Fruit fly (Drosophila melanogaster) whole organism, embryonic: ENCODE data around the gene CG11436.

Experiments used
- Abd-B ChIP-seq: fragments of 200-800 bp; sonication (Bioruptor generic); optimal IDR thresholded peaks from 2 replicates; lab custom pipeline; 2018; ENCODE audit warnings: missing biosample characterization, mild to moderate bottlenecking, missing genetic modification characterization, moderate library complexity
- Bteb2 ChIP-seq: fragments of 200-800 bp; sonication (Bioruptor generic); optimal IDR thresholded peaks from 2 replicates; lab custom pipeline; 2016; ENCODE audit warnings: missing biosample characterization, missing genetic modification characterization
- CG10431 ChIP-seq: fragments of 200-800 bp; sonication (Bioruptor generic); optimal IDR thresholded peaks from 3 replicates; lab custom pipeline; 2018; ENCODE audit warnings: missing biosample characterization, mild to moderate bottlenecking, missing genetic modification characterization
- CG11093 ChIP-seq: fragments of 200-800 bp; sonication (Bioruptor generic); IDR thresholded peaks from 3 replicates; pipeline ENCODE4 v1.3.6; 2022; ENCODE audit warnings: missing biosample characterization, missing genetic modification characterization
- CG11247 ChIP-seq: fragments of 200-800 bp; sonication (Bioruptor generic); IDR thresholded peaks from 2 replicates; pipeline ENCODE4 v1.3.6; 2022; ENCODE audit warnings: missing biosample characterization, missing genetic modification characterization
- CG14965 ChIP-seq: fragments of 200-800 bp; sonication (Bioruptor generic); optimal IDR thresholded peaks from 2 replicates; lab custom pipeline; 2016; ENCODE audit warnings: missing biosample characterization, missing genetic modification characterization, borderline replicate concordance
- CG15269 ChIP-seq: fragments of 200-800 bp; sonication (Bioruptor generic); optimal IDR thresholded peaks from 2 replicates; lab custom pipeline; 2018; ENCODE audit warnings: missing biosample characterization, mild to moderate bottlenecking, missing genetic modification characterization, moderate library complexity
- CG17802 ChIP-seq: fragments of 200-800 bp; sonication (Bioruptor generic); optimal IDR thresholded peaks from 2 replicates; lab custom pipeline; 2018; ENCODE audit warnings: missing biosample characterization, mild to moderate bottlenecking, missing genetic modification characterization, moderate library complexity
- CG31388 ChIP-seq: fragments of 200-800 bp; sonication (Bioruptor generic); optimal IDR thresholded peaks from 2 replicates; lab custom pipeline; 2016; ENCODE audit warnings: missing biosample characterization, missing genetic modification characterization
- CG33213 ChIP-seq: fragments of 200-800 bp; sonication (Bioruptor generic); optimal IDR thresholded peaks from 3 replicates; lab custom pipeline; 2016; ENCODE audit warnings: missing biosample characterization, missing genetic modification characterization
- CG33557 ChIP-seq: fragments of 200-800 bp; sonication (Bioruptor generic); optimal IDR thresholded peaks from 2 replicates; lab custom pipeline; 2019; ENCODE audit warnings: missing biosample characterization, mild to moderate bottlenecking, missing genetic modification characterization, moderate library complexity
- CG34224 ChIP-seq: fragments of 200-800 bp; sonication (Bioruptor generic); IDR thresholded peaks from 3 replicates; pipeline ENCODE4 v1.3.6; 2022; ENCODE audit warnings: missing biosample characterization, missing genetic modification characterization; ENCODE audit not compliant: partially characterized antibody
- CG3847 ChIP-seq: fragments of 200-800 bp; sonication (Bioruptor generic); IDR thresholded peaks from 2 replicates; pipeline ENCODE4 v1.3.6; 2022; ENCODE audit warnings: missing biosample characterization, missing genetic modification characterization
- CG43689 ChIP-seq: fragments of 200-800 bp; sonication (Bioruptor generic); IDR thresholded peaks from 2 replicates; pipeline ENCODE4 v1.3.6; 2022; ENCODE audit warnings: missing biosample characterization, missing genetic modification characterization
- CG4404 ChIP-seq: fragments of 200-800 bp; sonication (Bioruptor generic); IDR thresholded peaks from 2 replicates; pipeline ENCODE4 v1.3.6; 2022; ENCODE audit warnings: missing biosample characterization, missing genetic modification characterization
- CG4707 ChIP-seq: fragments of 200-800 bp; sonication (Bioruptor generic); optimal IDR thresholded peaks from 2 replicates; lab custom pipeline; 2018; ENCODE audit warnings: missing biosample characterization, mild to moderate bottlenecking, missing genetic modification characterization, moderate library complexity
- CG4730 ChIP-seq: fragments of 200-800 bp; sonication (Bioruptor generic); IDR thresholded peaks from 2 replicates; pipeline ENCODE4 v1.3.6; 2022; ENCODE audit warnings: missing biosample characterization, missing genetic modification characterization
- CG4854 ChIP-seq: fragments of 200-800 bp; sonication (Bioruptor generic); optimal IDR thresholded peaks from 2 replicates; lab custom pipeline; 2016; ENCODE audit warnings: missing biosample characterization, missing genetic modification characterization, inconsistent platforms
- CG6175 ChIP-seq: fragments of 200-800 bp; sonication (Bioruptor generic); IDR thresholded peaks from 3 replicates; pipeline ENCODE4 v1.3.6; 2022; ENCODE audit warnings: missing biosample characterization, missing genetic modification characterization
- CG7271 ChIP-seq: fragments of 200-800 bp; sonication (Bioruptor generic); optimal IDR thresholded peaks from 2 replicates; lab custom pipeline; 2018; ENCODE audit warnings: missing biosample characterization, mild to moderate bottlenecking, missing genetic modification characterization, moderate library complexity
- CG9437 ChIP-seq: fragments of 200-800 bp; sonication (Bioruptor generic); optimal IDR thresholded peaks from 2 replicates; lab custom pipeline; 2018; ENCODE audit warnings: missing biosample characterization, mild to moderate bottlenecking, missing genetic modification characterization
- Doc2 ChIP-seq: fragments of 200-800 bp; sonication (Bioruptor generic); IDR thresholded peaks from 2 replicates; pipeline ENCODE4 v1.3.6; 2022; ENCODE audit warnings: missing biosample characterization, missing genetic modification characterization
- GATAe ChIP-seq: fragments of 200-800 bp; sonication (Bioruptor generic); conservative IDR thresholded peaks from 2 replicates; pipeline ENCODE4 v1.3.6; 2022; ENCODE audit warnings: missing biosample characterization, missing genetic modification characterization
- H15 ChIP-seq: fragments of 200-800 bp; sonication (Bioruptor generic); IDR thresholded peaks from 3 replicates; pipeline ENCODE4 v1.3.6; 2022; ENCODE audit warnings: missing biosample characterization, missing genetic modification characterization
- HLHmδ ChIP-seq: fragments of 200-800 bp; sonication (Bioruptor generic); optimal IDR thresholded peaks from 2 replicates; lab custom pipeline; 2018; ENCODE audit warnings: missing biosample characterization, mild to moderate bottlenecking, missing genetic modification characterization, moderate library complexity
- Hey ChIP-seq: fragments of 200-800 bp; sonication (Bioruptor generic); optimal IDR thresholded peaks from 3 replicates; lab custom pipeline; 2018; ENCODE audit warnings: missing biosample characterization, mild to moderate bottlenecking, missing genetic modification characterization
- Hmr ChIP-seq: fragments of 200-800 bp; sonication (Bioruptor generic); optimal IDR thresholded peaks from 3 replicates; lab custom pipeline; 2017; ENCODE audit warnings: mild to moderate bottlenecking, missing biosample characterization, missing genetic modification reagents, missing genetic modification characterization
- Hr3 ChIP-seq: fragments of 200-800 bp; sonication (Bioruptor generic); optimal IDR thresholded peaks from 3 replicates; lab custom pipeline; 2016; ENCODE audit warnings: missing biosample characterization, missing genetic modification characterization
- Hr39 ChIP-seq: fragments of >200 bp; optimal IDR thresholded peaks from 2 replicates; lab custom pipeline; 2017
- Jarid2 ChIP-seq: fragments of 200-800 bp; sonication (Bioruptor generic); optimal IDR thresholded peaks from 3 replicates; lab custom pipeline; 2017; ENCODE audit warnings: mild to moderate bottlenecking, missing biosample characterization, missing genetic modification reagents, missing genetic modification characterization
- Med ChIP-seq: fragments of 200-800 bp; sonication (Bioruptor generic); peaks from one replicate; lab custom pipeline; 2016; ENCODE audit warnings: missing biosample characterization, missing genetic modification characterization, mild to moderate bottlenecking, inconsistent platforms, moderate library complexity
- NC2β ChIP-seq: fragments of 200-800 bp; sonication (Bioruptor generic); optimal IDR thresholded peaks from 2 replicates; lab custom pipeline; 2016; ENCODE audit warnings: missing biosample characterization, missing genetic modification characterization
- NFAT ChIP-seq: fragments of 200-800 bp; sonication (Bioruptor generic); IDR thresholded peaks from 2 replicates; pipeline ENCODE4 v1.3.6; 2022; ENCODE audit warnings: missing biosample characterization, missing genetic modification characterization
- Six4 ChIP-seq: fragments of 200-800 bp; sonication (Bioruptor generic); optimal IDR thresholded peaks from 2 replicates; lab custom pipeline; 2016; ENCODE audit warnings: missing biosample characterization, missing genetic modification characterization
- Vsx1 ChIP-seq: fragments of 200-800 bp; sonication (Bioruptor generic); optimal IDR thresholded peaks from 2 replicates; lab custom pipeline; 2017; ENCODE audit warnings: missing biosample characterization, mild to moderate bottlenecking, missing genetic modification characterization, missing genetic modification reagents
- ab ChIP-seq: fragments of 200-800 bp; sonication (Bioruptor generic); optimal IDR thresholded peaks from 2 replicates; lab custom pipeline; 2016; ENCODE audit warnings: missing biosample characterization, missing genetic modification characterization
- aop ChIP-seq: fragments of 200-800 bp; sonication (Bioruptor generic); IDR thresholded peaks from 2 replicates; pipeline ENCODE4 v1.3.6; 2022; ENCODE audit warnings: missing biosample characterization, missing genetic modification characterization
- ara ChIP-seq: fragments of 200-800 bp; sonication (Bioruptor generic); IDR thresholded peaks from 2 replicates; pipeline ENCODE4 v1.3.6; 2022; ENCODE audit warnings: missing biosample characterization, missing genetic modification characterization
- btn ChIP-seq: fragments of 200-800 bp; sonication (Bioruptor generic); optimal IDR thresholded peaks from 2 replicates; lab custom pipeline; 2016; ENCODE audit warnings: missing biosample characterization, missing genetic modification characterization
- cato ChIP-seq: fragments of 200-800 bp; sonication (Bioruptor generic); optimal IDR thresholded peaks from 2 replicates; lab custom pipeline; 2016; ENCODE audit warnings: missing biosample characterization, missing genetic modification characterization, borderline replicate concordance
- caup ChIP-seq: fragments of 200-800 bp; sonication (Bioruptor generic); optimal IDR thresholded peaks from 3 replicates; lab custom pipeline; 2017; ENCODE audit warnings: missing biosample characterization, mild to moderate bottlenecking, missing genetic modification characterization, moderate library complexity; ENCODE audit not compliant: severe bottlenecking
- esg ChIP-seq: fragments of 200-800 bp; sonication (Bioruptor generic); conservative IDR thresholded peaks from 2 replicates; pipeline ENCODE4 v1.3.6; 2022; ENCODE audit warnings: missing biosample characterization, missing genetic modification characterization
- gfzf ChIP-seq: fragments of 200-800 bp; sonication (Bioruptor generic); optimal IDR thresholded peaks from 2 replicates; lab custom pipeline; 2016; ENCODE audit warnings: missing biosample characterization, mild to moderate bottlenecking, missing genetic modification characterization, moderate library complexity
- gsb ChIP-seq: fragments of 200-800 bp; sonication (Bioruptor generic); IDR thresholded peaks from 2 replicates; pipeline ENCODE4 v1.3.6; 2022; ENCODE audit warnings: missing biosample characterization, missing genetic modification characterization
- ham ChIP-seq: fragments of 200-800 bp; sonication (Bioruptor generic); IDR thresholded peaks from 2 replicates; pipeline ENCODE4 v1.3.6; 2022; ENCODE audit warnings: missing biosample characterization, missing genetic modification characterization
- her ChIP-seq: fragments of 200-800 bp; sonication (Bioruptor generic); optimal IDR thresholded peaks from 2 replicates; lab custom pipeline; 2016; ENCODE audit warnings: missing biosample characterization, missing genetic modification characterization
- inv ChIP-seq: fragments of 200-800 bp; sonication (Bioruptor generic); IDR thresholded peaks from 2 replicates; pipeline ENCODE4 v1.3.6; 2022; ENCODE audit warnings: missing biosample characterization, missing genetic modification characterization; ENCODE audit not compliant: partially characterized antibody
- odd ChIP-seq: fragments of 200-800 bp; sonication (Bioruptor generic); optimal IDR thresholded peaks from 2 replicates; lab custom pipeline; 2017; ENCODE audit warnings: missing biosample characterization, mild to moderate bottlenecking, missing genetic modification characterization
- sim ChIP-seq: fragments of 200-800 bp; sonication (Bioruptor generic); IDR thresholded peaks from 2 replicates; pipeline ENCODE4 v1.3.6; 2022; ENCODE audit warnings: missing biosample characterization, missing genetic modification characterization

The CG11436 gene

dm6 chrX:4589951-4590771 is 38.5 kb upstream of the CG11436 start (continued):
- peak; percentile 33 for TF ChIP-seq odd (GFP tag; lab: Kevin White, UChicago)
- peak; percentile 94 for TF ChIP-seq CG4404 (GFP tag; lab: Robert Waterston, UW)
- TF ChIP-seq aop (GFP tag; lab: Robert Waterston, UW), result peak; percentile 81
- TF ChIP-seq CG34224 (GFP tag; lab: Robert Waterston, UW), result no peak
- peak; percentile 44 for TF ChIP-seq CG9437 (GFP tag; lab: Kevin White, UChicago)
- TF ChIP-seq her, result peak; percentile 48
- no peak for TF ChIP-seq CG4854 (GFP tag; lab: Kevin White, UChicago)
- peak; percentile 89 for TF ChIP-seq H15 (GFP tag; lab: Robert Waterston, UW)
- TF ChIP-seq CG11247 (GFP tag; lab: Robert Waterston, UW), result peak; percentile 87
- peak; percentile 83 for TF ChIP-seq esg (GFP tag; lab: Robert Waterston, UW)
- TF ChIP-seq HLHmδ (GFP tag; lab: Kevin White, UChicago), result no peak
- peak; percentile 83 for TF ChIP-seq CG3847 (GFP tag; lab: Robert Waterston, UW)
- TF ChIP-seq Hr39 (lab: Kevin White, UChicago), result no peak
- peak; percentile 66 for TF ChIP-seq NC2β (GFP tag; lab: Kevin White, UChicago)
- 0 out of 2 replicates have a peak, but pooled peaks have one; percentile 32 for TF ChIP-seq GATAe (GFP tag; lab: Robert Waterston, UW)
- peak; percentile 85 for TF ChIP-seq Abd-B (GFP tag; lab: Kevin White, UChicago)
- TF ChIP-seq CG33557 (GFP tag; lab: Kevin White, UChicago), result peak; percentile 60
- TF ChIP-seq Hmr, result peak; percentile 82
- peak; percentile 93 for TF ChIP-seq sim (GFP tag; lab: Robert Waterston, UW)
- TF ChIP-seq CG43689 (GFP tag; lab: Robert Waterston, UW), result peak; percentile 87
- TF ChIP-seq CG15269 (tag; lab: Kevin White, UChicago), result peak; percentile 75
- TF ChIP-seq CG31388 (GFP tag; lab: Kevin White, UChicago), result peak; percentile 42
- peak; percentile 94 for TF ChIP-seq Med
- peak; percentile 69; the same call in 1 of the 2 replicates for TF ChIP-seq Doc2 (GFP tag; lab: Robert Waterston, UW)
- peak; percentile 79 for TF ChIP-seq Hr3 (GFP tag; lab: Kevin White, UChicago)
- TF ChIP-seq Six4 (GFP tag; lab: Kevin White, UChicago), result peak; percentile 84
- no peak for TF ChIP-seq gfzf (GFP tag; lab: Kevin White, UChicago)
- peak; percentile 49; the same call in 1 of the 2 replicates for TF ChIP-seq ham (GFP tag; lab: Robert Waterston, UW)
- peak; percentile 72 for TF ChIP-seq Jarid2 (GFP tag; lab: Kevin White, UChicago)
- peak; percentile 95 for TF ChIP-seq ara (GFP tag; lab: Robert Waterston, UW)
- TF ChIP-seq CG33213 (GFP tag; lab: Kevin White, UChicago), result no peak
- TF ChIP-seq CG10431 (GFP tag; lab: Kevin White, UChicago), result no peak
- peak; percentile 82 for TF ChIP-seq CG6175 (GFP tag; lab: Robert Waterston, UW)
- TF ChIP-seq caup (GFP tag; lab: Kevin White, UChicago), result peak; percentile 78
- TF ChIP-seq gsb (GFP tag; lab: Robert Waterston, UW), result peak; percentile 45; the same call in 1 of the 2 replicates
- peak; percentile 87 for TF ChIP-seq CG4730 (GFP tag; lab: Robert Waterston, UW)
- peak; percentile 29 for TF ChIP-seq ab
- TF ChIP-seq Vsx1, result peak; percentile 15
- no peak for TF ChIP-seq btn
- TF ChIP-seq Hey (tag; lab: Kevin White, UChicago), result peak; percentile 50
- no peak for TF ChIP-seq inv (GFP tag; lab: Robert Waterston, UW)
- TF ChIP-seq CG14965 (GFP tag; lab: Kevin White, UChicago), result no peak
- peak; percentile 84 for TF ChIP-seq NFAT
- peak; percentile 50 for TF ChIP-seq CG17802 (tag; lab: Kevin White, UChicago)
- peak; percentile 84 for TF ChIP-seq CG11093
- peak; percentile 70 for TF ChIP-seq cato (GFP tag; lab: Kevin White, UChicago)
- peak; percentile 24 for TF ChIP-seq Bteb2
- peak; percentile 19 for TF ChIP-seq CG7271 (tag; lab: Kevin White, UChicago)
- peak; percentile 49 for TF ChIP-seq CG4707 (GFP tag; lab: Kevin White, UChicago)
